In genomic region chrX:10263165-10263956, dm6 we compare ENCODE assay signal across 1 fruit fly cellular context.
TF ChIP-seq lines count a peak whose summit lies in the region.

Gene Hk, minus strand, starts transcription at chrX:10263485.

TF ChIP-seq in whole organism, embryonic, 481 proteins besides CTCF, POLR2A, EP300 and RAD21 (continued from another document and continues in another):
- TF ChIP-seq pita (GFP tag; optimal IDR thresholded peaks at IDR 0.05; lab: Kevin White, UChicago): no peak
- TF ChIP-seq CG33557 (GFP tag; optimal IDR thresholded peaks at IDR 0.05; lab: Kevin White, UChicago): no peak
- no peak for TF ChIP-seq CG13287 (GFP tag; IDR thresholded peaks at IDR 0.05; lab: Robert Waterston, UW; ENCODE audit: partially characterized antibody)
- no peak for TF ChIP-seq vnd (GFP tag; IDR thresholded peaks at IDR 0.05; lab: Robert Waterston, UW; ENCODE audit: partially characterized antibody)
- TF ChIP-seq CG4282 (GFP tag; optimal IDR thresholded peaks at IDR 0.05; lab: Kevin White, UChicago): no peak
- TF ChIP-seq Gug (GFP tag; IDR thresholded peaks at IDR 0.05; lab: Robert Waterston, UW): 0 out of 4 replicates have a peak, but pooled peaks have one; percentile 5
- TF ChIP-seq CG3163 (GFP tag; optimal IDR thresholded peaks at IDR 0.05; lab: Kevin White, UChicago): peak; percentile 4
- no peak for TF ChIP-seq so (GFP tag; IDR thresholded peaks at IDR 0.05; lab: Robert Waterston, UW)
- TF ChIP-seq bsh (GFP tag; optimal IDR thresholded peaks at IDR 0.05; lab: Kevin White, UChicago): peak in 1 of 2 experiments; percentile 73
- no peak for TF ChIP-seq CG10321 (GFP tag; IDR thresholded peaks at IDR 0.05; lab: Robert Waterston, UW)
- TF ChIP-seq GATAe (GFP tag; conservative IDR thresholded peaks at IDR 0.05; lab: Robert Waterston, UW): 0 out of 2 replicates have a peak, but pooled peaks have one; percentile 37
- peak; percentile 48; the same call in 1 of the 2 replicates for TF ChIP-seq Ada2b (GFP tag; IDR thresholded peaks at IDR 0.05; lab: Robert Waterston, UW)
- TF ChIP-seq D19B (GFP tag; optimal IDR thresholded peaks at IDR 0.05; lab: Kevin White, UChicago): peak; percentile 15
- peak; percentile 33 for TF ChIP-seq fu2 (GFP tag; optimal IDR thresholded peaks at IDR 0.05; lab: Kevin White, UChicago)
- TF ChIP-seq Bteb2 (GFP tag; optimal IDR thresholded peaks at IDR 0.05; lab: Kevin White, UChicago): peak; percentile 25
- TF ChIP-seq CG8478 (optimal IDR thresholded peaks at IDR 0.05; lab: Kevin White, UChicago): no peak
- no peak for TF ChIP-seq Gsc (GFP tag; IDR thresholded peaks at IDR 0.05; lab: Robert Waterston, UW)
- peak; percentile 61 for TF ChIP-seq CG9727 (GFP tag; optimal IDR thresholded peaks at IDR 0.05; lab: Kevin White, UChicago)
- peak; percentile 43 for TF ChIP-seq HLH54F (GFP tag; optimal IDR thresholded peaks at IDR 0.05; lab: Kevin White, UChicago)
- no peak for TF ChIP-seq CG13296 (GFP tag; optimal IDR thresholded peaks at IDR 0.05; lab: Kevin White, UChicago)
- TF ChIP-seq CG13424 (tag; optimal IDR thresholded peaks at IDR 0.05; lab: Kevin White, UChicago): no peak
- TF ChIP-seq CoRest (tag; optimal IDR thresholded peaks at IDR 0.05; lab: Kevin White, UChicago): peak; percentile 29
- peak; percentile 14 for TF ChIP-seq tin (GFP tag; optimal IDR thresholded peaks at IDR 0.05; lab: Kevin White, UChicago)
- no peak for TF ChIP-seq CG10147 (GFP tag; optimal IDR thresholded peaks at IDR 0.05; lab: Kevin White, UChicago)
- peak; percentile 57 for TF ChIP-seq CG2678 (tag; optimal IDR thresholded peaks at IDR 0.05; lab: Kevin White, UChicago)
- TF ChIP-seq luna (GFP tag; optimal IDR thresholded peaks at IDR 0.05; lab: Kevin White, UChicago): peak; percentile 8
- TF ChIP-seq CG9876 (GFP tag; optimal IDR thresholded peaks at IDR 0.05; lab: Kevin White, UChicago): peak; percentile 35
- TF ChIP-seq Myb (GFP tag; optimal IDR thresholded peaks at IDR 0.05; lab: Kevin White, UChicago): peak; percentile 5
- 0 out of 2 replicates have a peak, but pooled peaks have one; percentile 24 for TF ChIP-seq seq (GFP tag; IDR thresholded peaks at IDR 0.05; lab: Robert Waterston, UW)
- TF ChIP-seq CG4617 (GFP tag; optimal IDR thresholded peaks at IDR 0.05; lab: Kevin White, UChicago; ENCODE audit: borderline replicate concordance): no peak
- TF ChIP-seq CG7786 (GFP tag; optimal IDR thresholded peaks at IDR 0.05; lab: Kevin White, UChicago): peak; percentile 61
- TF ChIP-seq Hr51 (GFP tag; optimal IDR thresholded peaks at IDR 0.05; lab: Kevin White, UChicago): peak in 1 of 2 experiments; percentile 49
- TF ChIP-seq insv (GFP tag; optimal IDR thresholded peaks at IDR 0.05; lab: Kevin White, UChicago): no peak
- no peak for TF ChIP-seq CG7745 (tag; optimal IDR thresholded peaks at IDR 0.05; lab: Kevin White, UChicago)
- TF ChIP-seq ind (GFP tag; optimal IDR thresholded peaks at IDR 0.05; lab: Kevin White, UChicago): peak; percentile 53
- peak; percentile 41 for TF ChIP-seq tio (GFP tag; optimal IDR thresholded peaks at IDR 0.05; lab: Kevin White, UChicago)
- TF ChIP-seq ERR (GFP tag; optimal IDR thresholded peaks at IDR 0.05; lab: Kevin White, UChicago): peak; percentile 26
- peak; percentile 49 for TF ChIP-seq CG12769 (tag; optimal IDR thresholded peaks at IDR 0.05; lab: Kevin White, UChicago)
- TF ChIP-seq dmrt99B (tag; optimal IDR thresholded peaks at IDR 0.05; lab: Kevin White, UChicago): peak; percentile 25
- TF ChIP-seq cwo (GFP tag; optimal IDR thresholded peaks at IDR 0.05; lab: Kevin White, UChicago): peak; percentile 55
- TF ChIP-seq Oli (tag; optimal IDR thresholded peaks at IDR 0.05; lab: Kevin White, UChicago): peak; percentile 46
- no peak for TF ChIP-seq kah (GFP tag; optimal IDR thresholded peaks at IDR 0.05; lab: Kevin White, UChicago)
- TF ChIP-seq dmrt11E (tag; optimal IDR thresholded peaks at IDR 0.05; lab: Kevin White, UChicago): peak; percentile 26
- peak; percentile 43 for TF ChIP-seq CG11504 (tag; optimal IDR thresholded peaks at IDR 0.05; lab: Kevin White, UChicago)
- TF ChIP-seq CG7839 (tag; optimal IDR thresholded peaks at IDR 0.05; lab: Kevin White, UChicago): peak; percentile 58
- TF ChIP-seq lab (GFP tag; optimal IDR thresholded peaks at IDR 0.05; lab: Kevin White, UChicago): peak; percentile 60
- peak; percentile 3 for TF ChIP-seq CG7556 (GFP tag; optimal IDR thresholded peaks at IDR 0.05; lab: Kevin White, UChicago)
- no peak for TF ChIP-seq B-H1 (GFP tag; IDR thresholded peaks at IDR 0.05; lab: Robert Waterston, UW)
- TF ChIP-seq Antp (GFP tag; optimal IDR thresholded peaks at IDR 0.05; lab: Kevin White, UChicago): no peak
- TF ChIP-seq Ets65A (GFP tag; lab: Kevin White, UChicago): peak; percentile 70
- peak; percentile 71 for TF ChIP-seq zfh2 (GFP tag; optimal IDR thresholded peaks at IDR 0.05; lab: Kevin White, UChicago)
- no peak for TF ChIP-seq C15 (GFP tag; IDR thresholded peaks at IDR 0.05; lab: Robert Waterston, UW)
- no peak for TF ChIP-seq Kr (GFP tag; optimal IDR thresholded peaks at IDR 0.05; lab: Kevin White, UChicago)
- no peak for TF ChIP-seq Dref (GFP tag; IDR thresholded peaks at IDR 0.05; lab: Robert Waterston, UW)
- TF ChIP-seq CG5180 (GFP tag; optimal IDR thresholded peaks at IDR 0.05; lab: Kevin White, UChicago): no peak
- no peak for TF ChIP-seq CG6683 (GFP tag; optimal IDR thresholded peaks at IDR 0.05; lab: Kevin White, UChicago)
- peak; percentile 5 for TF ChIP-seq gro (GFP tag; optimal IDR thresholded peaks at IDR 0.05; lab: Kevin White, UChicago)
- TF ChIP-seq Sox100B (GFP tag; optimal IDR thresholded peaks at IDR 0.05; lab: Kevin White, UChicago): no peak
- TF ChIP-seq Nf-YA (GFP tag; IDR thresholded peaks at IDR 0.05; lab: Robert Waterston, UW): no peak
- peak; percentile 56 for TF ChIP-seq row (GFP tag; IDR thresholded peaks at IDR 0.05; lab: Robert Waterston, UW)
- no peak for TF ChIP-seq CG10431 (GFP tag; optimal IDR thresholded peaks at IDR 0.05; lab: Kevin White, UChicago)
- TF ChIP-seq her (GFP tag; optimal IDR thresholded peaks at IDR 0.05; lab: Kevin White, UChicago): peak; percentile 55
- no peak for TF ChIP-seq HLHmδ (GFP tag; optimal IDR thresholded peaks at IDR 0.05; lab: Kevin White, UChicago)
- TF ChIP-seq CG32532 (GFP tag; IDR thresholded peaks at IDR 0.05; lab: Robert Waterston, UW): peak; percentile 56
- peak; percentile 15 for TF ChIP-seq Usf (GFP tag; optimal IDR thresholded peaks at IDR 0.05; lab: Kevin White, UChicago)
- no peak for TF ChIP-seq CG16779 (GFP tag; IDR thresholded peaks at IDR 0.05; lab: Robert Waterston, UW)
- TF ChIP-seq gsb (GFP tag; IDR thresholded peaks at IDR 0.05; lab: Robert Waterston, UW): no peak
- TF ChIP-seq yki (optimal IDR thresholded peaks at IDR 0.05; lab: Kevin White, UChicago): no peak
- peak; percentile 3 for TF ChIP-seq pnt (GFP tag; optimal IDR thresholded peaks at IDR 0.05; lab: Kevin White, UChicago)
- no peak for TF ChIP-seq h (optimal IDR thresholded peaks at IDR 0.05; lab: Kevin White, UChicago)
- TF ChIP-seq Chrac-16 (GFP tag; optimal IDR thresholded peaks at IDR 0.05; lab: Kevin White, UChicago): peak; percentile 6
- TF ChIP-seq ken (GFP tag; IDR thresholded peaks at IDR 0.05; lab: Robert Waterston, UW): no peak
- peak; percentile 40 for TF ChIP-seq bab2 (GFP tag; optimal IDR thresholded peaks at IDR 0.05; lab: Kevin White, UChicago)
- TF ChIP-seq NfI (GFP tag; optimal IDR thresholded peaks at IDR 0.05; lab: Kevin White, UChicago): peak; percentile 25
- TF ChIP-seq al (GFP tag; IDR thresholded peaks at IDR 0.05; lab: Robert Waterston, UW): peak; percentile 29; the same call in 1 of the 2 replicates
- peak; percentile 11 for TF ChIP-seq pb (GFP tag; optimal IDR thresholded peaks at IDR 0.05; lab: Kevin White, UChicago)
- TF ChIP-seq Pdp1 (GFP tag; optimal IDR thresholded peaks at IDR 0.05; lab: Kevin White, UChicago): peak; percentile 15 to 74
- no peak for TF ChIP-seq tap (tag; optimal IDR thresholded peaks at IDR 0.05; lab: Kevin White, UChicago)
- TF ChIP-seq ATbp (GFP tag; optimal IDR thresholded peaks at IDR 0.05; lab: Kevin White, UChicago): no peak
- TF ChIP-seq crc (GFP tag; optimal IDR thresholded peaks at IDR 0.05; lab: Kevin White, UChicago): peak; percentile 62
- TF ChIP-seq CG2120 (GFP tag; optimal IDR thresholded peaks at IDR 0.05; lab: Kevin White, UChicago): peak; percentile 83
- TF ChIP-seq nom (GFP tag; optimal IDR thresholded peaks at IDR 0.05; lab: Kevin White, UChicago): peak; percentile 60
- no peak for TF ChIP-seq sisA (GFP tag; IDR thresholded peaks at IDR 0.05; lab: Robert Waterston, UW)
- TF ChIP-seq Med (GFP tag; lab: Kevin White, UChicago): peak; percentile 95
- TF ChIP-seq Xbp1 (GFP tag; optimal IDR thresholded peaks at IDR 0.05; lab: Kevin White, UChicago): peak; percentile 34
- peak; percentile 29 for TF ChIP-seq vfl (GFP tag; optimal IDR thresholded peaks at IDR 0.05; lab: Kevin White, UChicago)
- no peak for TF ChIP-seq Deaf1 (tag; optimal IDR thresholded peaks at IDR 0.05; lab: Kevin White, UChicago)
- peak; percentile 72 for TF ChIP-seq mam (GFP tag; optimal IDR thresholded peaks at IDR 0.05; lab: Kevin White, UChicago)
- TF ChIP-seq eve (GFP tag; optimal IDR thresholded peaks at IDR 0.05; lab: Kevin White, UChicago): peak in 1 of 2 experiments; percentile 21
- peak; percentile 52 for TF ChIP-seq org-1 (GFP tag; optimal IDR thresholded peaks at IDR 0.05; lab: Kevin White, UChicago)
- no peak for TF ChIP-seq Hr78 (GFP tag; optimal IDR thresholded peaks at IDR 0.05; lab: Kevin White, UChicago)
- TF ChIP-seq nau (GFP tag; optimal IDR thresholded peaks at IDR 0.05; lab: Kevin White, UChicago): no peak
- TF ChIP-seq PHDP (tag; optimal IDR thresholded peaks at IDR 0.05; lab: Kevin White, UChicago): peak; percentile 40
- peak; percentile 57 for TF ChIP-seq Rfx (GFP tag; IDR thresholded peaks at IDR 0.05; lab: Robert Waterston, UW)
- TF ChIP-seq CG8359 (GFP tag; optimal IDR thresholded peaks at IDR 0.05; lab: Kevin White, UChicago; ENCODE audit: borderline replicate concordance): no peak
- TF ChIP-seq sr (GFP tag; IDR thresholded peaks at IDR 0.05; lab: Robert Waterston, UW): no peak
- no peak for TF ChIP-seq CG17912 (GFP tag; optimal IDR thresholded peaks at IDR 0.05; lab: Kevin White, UChicago)
- 0 out of 2 replicates have a peak, but pooled peaks have one; percentile 42 for TF ChIP-seq CG14441 (GFP tag; IDR thresholded peaks at IDR 0.05; lab: Robert Waterston, UW)
- no peak for TF ChIP-seq CG15601 (tag; optimal IDR thresholded peaks at IDR 0.05; lab: Kevin White, UChicago)
- TF ChIP-seq CG17328 (GFP tag; IDR thresholded peaks at IDR 0.05; lab: Robert Waterston, UW): 0 out of 2 replicates have a peak, but pooled peaks have one; percentile 28
- TF ChIP-seq nmo (GFP tag; optimal IDR thresholded peaks at IDR 0.05; lab: Kevin White, UChicago): peak; percentile 20
- peak; percentile 38 for TF ChIP-seq tx (GFP tag; optimal IDR thresholded peaks at IDR 0.05; lab: Kevin White, UChicago)
- TF ChIP-seq CG12659 (GFP tag; optimal IDR thresholded peaks at IDR 0.05; lab: Kevin White, UChicago): peak; percentile 39
- no peak for TF ChIP-seq CG3838 (GFP tag; optimal IDR thresholded peaks at IDR 0.05; lab: Kevin White, UChicago)
- TF ChIP-seq cato (GFP tag; optimal IDR thresholded peaks at IDR 0.05; lab: Kevin White, UChicago; ENCODE audit: borderline replicate concordance): no peak
- TF ChIP-seq CG30403 (GFP tag; optimal IDR thresholded peaks at IDR 0.05; lab: Kevin White, UChicago): peak; percentile 45
- peak; percentile 22 for TF ChIP-seq phol (tag; optimal IDR thresholded peaks at IDR 0.05; lab: Kevin White, UChicago)
- TF ChIP-seq Dad (GFP tag; optimal IDR thresholded peaks at IDR 0.05; lab: Kevin White, UChicago): peak; percentile 6
- TF ChIP-seq CHES-1-like (GFP tag; optimal IDR thresholded peaks at IDR 0.05; lab: Kevin White, UChicago): peak; percentile 33
- no peak for TF ChIP-seq CG14014 (GFP tag; IDR thresholded peaks at IDR 0.05; lab: Robert Waterston, UW)
- no peak for TF ChIP-seq Dip2 (GFP tag; IDR thresholded peaks at IDR 0.05; lab: Robert Waterston, UW)
- 0 out of 2 replicates have a peak, but pooled peaks have one; percentile 24 for TF ChIP-seq wdn (GFP tag; IDR thresholded peaks at IDR 0.05; lab: Robert Waterston, UW)
- TF ChIP-seq crp (GFP tag; optimal IDR thresholded peaks at IDR 0.05; lab: Kevin White, UChicago): no peak
- TF ChIP-seq CG7271 (tag; optimal IDR thresholded peaks at IDR 0.05; lab: Kevin White, UChicago): no peak
- peak; percentile 56 for TF ChIP-seq schlank (tag; optimal IDR thresholded peaks at IDR 0.05; lab: Kevin White, UChicago)
- TF ChIP-seq Dbx (GFP tag; IDR thresholded peaks at IDR 0.05; lab: Robert Waterston, UW): no peak; the same call in 2 of the 3 replicates
- TF ChIP-seq caup (GFP tag; optimal IDR thresholded peaks at IDR 0.05; lab: Kevin White, UChicago; ENCODE audit: severe bottlenecking): peak; percentile 5
- TF ChIP-seq Side (GFP tag; optimal IDR thresholded peaks at IDR 0.05; lab: Kevin White, UChicago): peak; percentile 24
- no peak for TF ChIP-seq cas (GFP tag; IDR thresholded peaks at IDR 0.05; lab: Robert Waterston, UW)
- peak; percentile 16 for TF ChIP-seq Atf-2 (GFP tag; optimal IDR thresholded peaks at IDR 0.05; lab: Kevin White, UChicago)
- peak; percentile 32 for TF ChIP-seq CG12104 (GFP tag; optimal IDR thresholded peaks at IDR 0.05; lab: Kevin White, UChicago)
- peak; percentile 7 for TF ChIP-seq CG17385 (GFP tag; optimal IDR thresholded peaks at IDR 0.05; lab: Kevin White, UChicago)
- peak; percentile 58 for TF ChIP-seq Hmr (GFP tag; optimal IDR thresholded peaks at IDR 0.05; lab: Kevin White, UChicago)
- TF ChIP-seq eyg (GFP tag; optimal IDR thresholded peaks at IDR 0.05; lab: Kevin White, UChicago): peak; percentile 21
- TF ChIP-seq emc (GFP tag; optimal IDR thresholded peaks at IDR 0.05; lab: Kevin White, UChicago): peak; percentile 17
- no peak for TF ChIP-seq CG4404 (GFP tag; IDR thresholded peaks at IDR 0.05; lab: Robert Waterston, UW)
- TF ChIP-seq CG30431 (GFP tag; optimal IDR thresholded peaks at IDR 0.05; lab: Kevin White, UChicago): no peak
- no peak for TF ChIP-seq CG18011 (GFP tag; optimal IDR thresholded peaks at IDR 0.05; lab: Kevin White, UChicago)
- peak; percentile 77 for TF ChIP-seq CG18599 (GFP tag; optimal IDR thresholded peaks at IDR 0.05; lab: Kevin White, UChicago)
- TF ChIP-seq CG7987 (GFP tag; optimal IDR thresholded peaks at IDR 0.05; lab: Kevin White, UChicago): peak; percentile 7
- TF ChIP-seq Hey (tag; optimal IDR thresholded peaks at IDR 0.05; lab: Kevin White, UChicago): peak; percentile 85
- TF ChIP-seq grau (tag; optimal IDR thresholded peaks at IDR 0.05; lab: Kevin White, UChicago): peak; percentile 55
- TF ChIP-seq Scr (GFP tag; IDR thresholded peaks at IDR 0.05; lab: Robert Waterston, UW; ENCODE audit: partially characterized antibody): no peak
